Fruit fly (Drosophila melanogaster) whole organism, embryonic: ENCODE data around the gene alpha-Man-Ia.

Source experiments
- Abd-B ChIP-seq: fragments of 200-800 bp; sonication (Bioruptor generic); optimal IDR thresholded peaks from 2 replicates; lab custom pipeline; 2018; ENCODE audit warnings: missing biosample characterization, mild to moderate bottlenecking, missing genetic modification characterization, moderate library complexity
- Atf-2 ChIP-seq: fragments of 200-800 bp; sonication (Bioruptor generic); optimal IDR thresholded peaks from 2 replicates; lab custom pipeline; 2016; ENCODE audit warnings: missing biosample characterization, missing genetic modification characterization
- Bgb ChIP-seq: fragments of 200-800 bp; sonication (Bioruptor generic); IDR thresholded peaks from 2 replicates; pipeline ENCODE4 v1.3.6; 2022; ENCODE audit warnings: missing biosample characterization, missing genetic modification characterization; ENCODE audit not compliant: partially characterized antibody
- Blimp-1 ChIP-seq: fragments of 200-800 bp; sonication (Bioruptor generic); optimal IDR thresholded peaks from 3 replicates; lab custom pipeline; 2018; ENCODE audit warnings: missing biosample characterization, missing genetic modification characterization, mild to moderate bottlenecking, moderate library complexity, missing genetic modification reagents
- CG11695 ChIP-seq: fragments of 200-800 bp; sonication (Bioruptor generic); IDR thresholded peaks from 3 replicates; pipeline ENCODE4 v1.3.6; 2022; ENCODE audit warnings: missing biosample characterization, missing genetic modification characterization
- CG14667 ChIP-seq: fragments of 200-800 bp; sonication (Bioruptor generic); IDR thresholded peaks from 2 replicates; pipeline ENCODE4 v1.3.6; 2022; ENCODE audit warnings: missing biosample characterization, missing genetic modification characterization
- CG1529 ChIP-seq: fragments of 200-800 bp; sonication (Bioruptor generic); optimal IDR thresholded peaks from 3 replicates; lab custom pipeline; 2018; ENCODE audit warnings: missing biosample characterization, missing genetic modification characterization
- CG17359 ChIP-seq: fragments of 200-800 bp; sonication (Bioruptor generic); optimal IDR thresholded peaks from 3 replicates; lab custom pipeline; 2018; ENCODE audit warnings: missing biosample characterization, mild to moderate bottlenecking, missing genetic modification characterization, moderate library complexity
- CG2712 ChIP-seq: fragments of 200-800 bp; optimal IDR thresholded peaks from 3 replicates; lab custom pipeline; 2019; ENCODE audit warnings: missing biosample characterization, mild to moderate bottlenecking, missing genetic modification characterization, moderate library complexity
- CG3065 ChIP-seq: fragments of 200-800 bp; sonication (Bioruptor generic); optimal IDR thresholded peaks from 2 replicates; lab custom pipeline; 2016; ENCODE audit warnings: missing biosample characterization, missing genetic modification characterization
- CG32532 ChIP-seq: fragments of 200-800 bp; sonication (Bioruptor generic); IDR thresholded peaks from 2 replicates; pipeline ENCODE4 v1.3.6; 2022; ENCODE audit warnings: missing biosample characterization, missing genetic modification characterization
- CG34376 ChIP-seq: fragments of 200-800 bp; sonication (Bioruptor generic); optimal IDR thresholded peaks from 2 replicates; lab custom pipeline; 2018; ENCODE audit warnings: missing biosample characterization, mild to moderate bottlenecking, missing genetic modification characterization
- CG4328 ChIP-seq: fragments of 200-800 bp; sonication (Bioruptor generic); optimal IDR thresholded peaks from 3 replicates; lab custom pipeline; 2017; ENCODE audit warnings: missing biosample characterization, missing genetic modification reagents, missing genetic modification characterization
- CHES-1-like ChIP-seq: fragments of 200-800 bp; sonication (Bioruptor generic); optimal IDR thresholded peaks from 2 replicates; lab custom pipeline; 2016; ENCODE audit warnings: missing biosample characterization, missing genetic modification characterization
- Camta ChIP-seq: fragments of 200-800 bp; sonication (Bioruptor generic); optimal IDR thresholded peaks from 2 replicates; lab custom pipeline; 2016; ENCODE audit warnings: missing biosample characterization, missing genetic modification characterization
- Dek ChIP-seq: fragments of 200-800 bp; sonication (Bioruptor generic); optimal IDR thresholded peaks from 3 replicates; lab custom pipeline; 2019; ENCODE audit warnings: missing biosample characterization, mild to moderate bottlenecking, missing genetic modification characterization, moderate library complexity
- Dip3 ChIP-seq: fragments of 200-800 bp; sonication (Bioruptor generic); optimal IDR thresholded peaks from 3 replicates; lab custom pipeline; 2016; ENCODE audit warnings: missing biosample characterization, missing genetic modification characterization
- Ets97D ChIP-seq: fragments of 200-800 bp; sonication (Bioruptor generic); optimal IDR thresholded peaks from 3 replicates; lab custom pipeline; 2016; ENCODE audit warnings: missing biosample characterization, missing genetic modification characterization
- HLH4C ChIP-seq: fragments of 200-800 bp; sonication (Bioruptor generic); IDR thresholded peaks from 3 replicates; pipeline ENCODE4 v1.3.6; 2022; ENCODE audit warnings: missing biosample characterization, missing genetic modification characterization; ENCODE audit not compliant: partially characterized antibody
- HLHmδ ChIP-seq: fragments of 200-800 bp; sonication (Bioruptor generic); optimal IDR thresholded peaks from 2 replicates; lab custom pipeline; 2018; ENCODE audit warnings: missing biosample characterization, mild to moderate bottlenecking, missing genetic modification characterization, moderate library complexity
- Mes4 ChIP-seq: fragments of 200-800 bp; sonication (Bioruptor generic); optimal IDR thresholded peaks from 2 replicates; lab custom pipeline; 2016; ENCODE audit warnings: missing biosample characterization, missing genetic modification characterization
- NC2β ChIP-seq: fragments of 200-800 bp; sonication (Bioruptor generic); optimal IDR thresholded peaks from 2 replicates; lab custom pipeline; 2016; ENCODE audit warnings: missing biosample characterization, missing genetic modification characterization
- Nf-YA ChIP-seq: fragments of 200-800 bp; sonication (Bioruptor generic); IDR thresholded peaks from 2 replicates; pipeline ENCODE4 v1.3.6; 2022; ENCODE audit warnings: missing biosample characterization, missing genetic modification characterization
- Trl ChIP-seq, 3 experiments: fragments of >200 bp in 2 of 3; fragments of 200-800 bp in 1 of 3; sonication (Bioruptor generic) in 1 of 3; optimal IDR thresholded peaks; 2 replicates in 1 of 3; 3 replicates in 2 of 3; lab custom pipeline; 2016 to 2017; ENCODE audit warnings: missing biosample characterization in 1 of 3, missing genetic modification characterization in 1 of 3
- Usf ChIP-seq: fragments of 200-800 bp; sonication (Bioruptor generic); optimal IDR thresholded peaks from 2 replicates; lab custom pipeline; 2017; ENCODE audit warnings: missing genotype, missing biosample characterization, missing genetic modification characterization
- az2 ChIP-seq: fragments of 200-800 bp; sonication (Bioruptor generic); optimal IDR thresholded peaks from 3 replicates; lab custom pipeline; 2016; ENCODE audit warnings: missing biosample characterization, missing genetic modification characterization
- bowl ChIP-seq: fragments of 200-800 bp; sonication (Bioruptor generic); IDR thresholded peaks from 2 replicates; pipeline ENCODE4 v1.3.6; 2022; ENCODE audit warnings: missing biosample characterization, missing genetic modification characterization
- bsh ChIP-seq, 2 experiments: fragments of 200-800 bp; sonication (Bioruptor generic); optimal IDR thresholded peaks; 2 replicates each; lab custom pipeline; 2017 to 2018; ENCODE audit warnings: mild to moderate bottlenecking in 2 of 2, missing biosample characterization in 2 of 2, missing genetic modification characterization in 2 of 2, moderate library complexity in 1 of 2
- caup ChIP-seq: fragments of 200-800 bp; sonication (Bioruptor generic); optimal IDR thresholded peaks from 3 replicates; lab custom pipeline; 2017; ENCODE audit warnings: missing biosample characterization, mild to moderate bottlenecking, missing genetic modification characterization, moderate library complexity; ENCODE audit not compliant: severe bottlenecking
- ci ChIP-seq: fragments of 200-800 bp; sonication (Bioruptor generic); IDR thresholded peaks from 3 replicates; pipeline ENCODE4 v1.3.6; 2022; ENCODE audit warnings: missing biosample characterization, missing genetic modification characterization
- dati ChIP-seq: fragments of 200-800 bp; sonication (Bioruptor generic); IDR thresholded peaks from 2 replicates; pipeline ENCODE4 v1.3.6; 2022; ENCODE audit warnings: missing biosample characterization, missing genetic modification characterization
- dm ChIP-seq: fragments of 200-800 bp; sonication (Bioruptor generic); optimal IDR thresholded peaks from 3 replicates; lab custom pipeline; 2016; ENCODE audit warnings: missing biosample characterization, missing genetic modification characterization
- gcm ChIP-seq: fragments of 200-800 bp; sonication (Bioruptor generic); optimal IDR thresholded peaks from 2 replicates; lab custom pipeline; 2019; ENCODE audit warnings: missing biosample characterization, mild to moderate bottlenecking, missing genetic modification characterization, moderate library complexity
- nom ChIP-seq: fragments of 200-800 bp; sonication (Bioruptor generic); optimal IDR thresholded peaks from 2 replicates; lab custom pipeline; 2017; ENCODE audit warnings: missing biosample characterization, missing genetic modification characterization, mild to moderate bottlenecking, moderate library complexity, missing genetic modification reagents
- oc ChIP-seq: fragments of 200-800 bp; sonication (Bioruptor generic); optimal IDR thresholded peaks from 2 replicates; lab custom pipeline; 2018; ENCODE audit warnings: missing biosample characterization, mild to moderate bottlenecking, missing genetic modification characterization, moderate library complexity
- otp ChIP-seq: fragments of 200-800 bp; sonication (Bioruptor generic); IDR thresholded peaks from 3 replicates; pipeline ENCODE4, ENCODE4 v1.3.6; 2022; ENCODE audit warnings: missing biosample characterization, missing genetic modification characterization
- peb ChIP-seq: fragments of 200-800 bp; sonication (Bioruptor generic); IDR thresholded peaks from 2 replicates; pipeline ENCODE4 v1.3.6; 2022; ENCODE audit warnings: missing biosample characterization, missing genetic modification characterization
- pros ChIP-seq: fragments of 200-800 bp; sonication (Bioruptor generic); optimal IDR thresholded peaks from 3 replicates; lab custom pipeline; 2019; ENCODE audit warnings: missing biosample characterization, mild to moderate bottlenecking, missing genetic modification characterization, moderate library complexity
- psq ChIP-seq: fragments of 200-800 bp; sonication (Bioruptor generic); optimal IDR thresholded peaks from 2 replicates; lab custom pipeline; 2017; ENCODE audit warnings: missing biosample characterization, missing genetic modification characterization
- ro ChIP-seq: fragments of 200-800 bp; sonication (Bioruptor generic); IDR thresholded peaks from 2 replicates; pipeline ENCODE4 v1.3.6; 2022; ENCODE audit warnings: missing biosample characterization, missing genetic modification characterization
- sens-2 ChIP-seq: fragments of 200-800 bp; sonication (Bioruptor generic); IDR thresholded peaks from 2 replicates; pipeline ENCODE4 v1.3.6; 2022; ENCODE audit warnings: missing biosample characterization, missing genetic modification characterization
- sob ChIP-seq: fragments of 200-800 bp; sonication (Bioruptor generic); IDR thresholded peaks from 2 replicates; pipeline ENCODE4 v1.3.6; 2022; ENCODE audit warnings: missing biosample characterization, missing genetic modification characterization
- tll ChIP-seq, 2 experiments: fragments of 200-800 bp in 1 of 2; fragments of >200 bp in 1 of 2; sonication (Bioruptor generic) in 1 of 2; optimal IDR thresholded peaks; 2 replicates each; lab custom pipeline; 2017 to 2019; ENCODE audit warnings: missing biosample characterization in 2 of 2, missing genetic modification characterization in 2 of 2, mild to moderate bottlenecking in 1 of 2, moderate library complexity in 1 of 2
- vfl ChIP-seq: fragments of 200-800 bp; sonication (Bioruptor generic); optimal IDR thresholded peaks from 2 replicates; lab custom pipeline; 2016; ENCODE audit warnings: missing biosample characterization, missing genetic modification characterization
- vnd ChIP-seq: fragments of 200-800 bp; sonication (Bioruptor generic); IDR thresholded peaks from 3 replicates; pipeline ENCODE4 v1.3.6; 2022; ENCODE audit warnings: missing biosample characterization, missing genetic modification characterization; ENCODE audit not compliant: partially characterized antibody
- zen2 ChIP-seq: fragments of 200-800 bp; sonication (Bioruptor generic); IDR thresholded peaks from 3 replicates; pipeline ENCODE4 v1.3.6; 2022; ENCODE audit warnings: missing biosample characterization, missing genetic modification characterization; ENCODE audit not compliant: partially characterized antibody

Gene alpha-Man-Ia

DNA sequence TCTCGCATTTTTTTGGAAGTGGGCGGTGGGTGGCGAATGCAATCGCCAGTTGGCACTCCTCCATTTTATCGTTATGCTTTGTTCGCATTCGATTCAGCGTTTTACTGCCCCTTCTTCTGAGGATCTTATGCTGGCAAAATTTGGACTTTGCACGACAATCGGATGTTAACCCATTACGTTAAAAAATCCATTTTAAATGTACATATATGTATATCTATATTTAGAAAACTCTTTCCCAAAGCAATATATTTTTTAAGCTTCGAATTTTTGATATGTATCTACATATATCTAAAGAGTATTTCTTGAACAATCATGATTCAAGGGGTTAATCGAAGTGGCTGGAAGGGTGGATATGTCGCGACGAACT lies 59.8 kb downstream of the alpha-Man-Ia start:
- peak in 1 of 2 experiments; percentile 8 for TF ChIP-seq Trl (optimal IDR thresholded peaks at IDR 0.05; lab: Kevin White, UChicago)
- no peak for TF ChIP-seq Trl (GFP tag; optimal IDR thresholded peaks at IDR 0.05; lab: Kevin White, UChicago)
- TF ChIP-seq Bgb, result no peak
- no peak for TF ChIP-seq Blimp-1 (GFP tag; lab: Kevin White, UChicago)
- no peak for TF ChIP-seq CHES-1-like (GFP tag; lab: Kevin White, UChicago)
- TF ChIP-seq CG1529 (GFP tag; lab: Kevin White, UChicago), result no peak
- TF ChIP-seq bsh (GFP tag; optimal IDR thresholded peaks at IDR 0.05; lab: Kevin White, UChicago), result peak in 1 of 2 experiments; percentile 54
- TF ChIP-seq nom (GFP tag; lab: Kevin White, UChicago), result peak; percentile 94
- TF ChIP-seq sob (GFP tag; lab: Robert Waterston, UW), result no peak
- TF ChIP-seq, all 482 proteins: peak for 3

DNA sequence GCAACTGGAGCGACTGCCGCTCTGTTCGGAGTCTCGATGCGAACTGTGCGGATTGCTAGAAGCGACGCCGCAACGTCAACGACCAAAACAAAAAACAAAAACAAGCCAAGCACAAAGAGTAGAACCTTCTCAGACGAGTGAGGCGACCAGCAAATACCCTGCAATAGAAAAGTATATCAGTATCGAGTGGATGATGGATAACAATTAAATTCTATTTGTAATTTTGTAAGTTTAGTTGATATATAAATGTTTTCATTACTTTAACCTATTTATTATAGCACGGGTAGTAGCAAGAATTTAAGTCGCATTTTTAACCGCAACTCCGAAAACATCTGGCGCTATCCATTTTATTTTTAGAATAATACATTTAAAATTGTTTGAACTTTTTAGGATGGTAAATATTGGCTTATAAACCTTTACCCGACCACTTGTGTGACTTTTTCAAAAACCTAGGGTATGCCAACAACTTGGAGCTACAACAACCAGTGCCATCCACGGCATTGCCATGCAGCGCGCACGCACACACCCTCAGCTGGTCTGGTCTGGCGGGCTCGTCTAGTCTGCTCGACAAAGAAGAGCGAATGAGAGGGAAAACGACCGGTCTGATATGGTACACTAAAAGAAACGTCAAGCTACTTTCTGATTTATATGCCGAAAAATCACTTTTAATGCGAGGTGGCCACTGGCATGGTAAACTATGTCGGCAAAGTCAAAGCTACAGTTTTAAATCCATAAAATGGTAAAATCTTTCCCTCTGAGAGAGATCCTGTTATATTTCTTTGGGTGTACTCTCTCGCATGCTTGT lies 60.3 kb downstream of the alpha-Man-Ia start, which contains the start of gene CG12643:
Gene CG12643, minus strand, starts transcription at position 51 of the 805 bp plus-strand sequence.
- TF ChIP-seq tll (GFP tag; optimal IDR thresholded peaks at IDR 0.05; lab: Kevin White, UChicago), result no peak
- peak; percentile 84 for TF ChIP-seq Atf-2
- peak; percentile 50 for TF ChIP-seq Usf (GFP tag; lab: Kevin White, UChicago)
- peak; percentile 94 for TF ChIP-seq CG17359 (tag; lab: Kevin White, UChicago)
- TF ChIP-seq Ets97D, result peak; percentile 73
- TF ChIP-seq CG32532, result peak; percentile 90
- no peak for TF ChIP-seq zen2 (GFP tag; lab: Robert Waterston, UW)
- TF ChIP-seq Dek (tag; lab: Kevin White, UChicago), result peak; percentile 73
- TF ChIP-seq ci (GFP tag; lab: Robert Waterston, UW), result peak; percentile 98
- TF ChIP-seq psq (GFP tag; lab: Kevin White, UChicago), result peak; percentile 70
- no peak for TF ChIP-seq HLH4C (GFP tag; lab: Robert Waterston, UW)
- peak; percentile 91 for TF ChIP-seq az2
- peak; percentile 87 for TF ChIP-seq Mes4
- peak; percentile 83 for TF ChIP-seq CG34376 (GFP tag; lab: Kevin White, UChicago)
- peak; percentile 27 for TF ChIP-seq pros
- peak; percentile 80 for TF ChIP-seq caup (GFP tag; lab: Kevin White, UChicago)
- peak; percentile 75 for TF ChIP-seq vfl (GFP tag; lab: Kevin White, UChicago)
- TF ChIP-seq CG11695 (GFP tag; lab: Robert Waterston, UW), result peak; percentile 88
- TF ChIP-seq dati (GFP tag; lab: Robert Waterston, UW), result peak; percentile 96
- peak; percentile 89 for TF ChIP-seq oc (tag; lab: Kevin White, UChicago)
- TF ChIP-seq sob (GFP tag; lab: Robert Waterston, UW), result peak; percentile 93
- TF ChIP-seq gcm (GFP tag; lab: Kevin White, UChicago), result peak; percentile 73
- TF ChIP-seq CG14667, result peak; percentile 90
- peak; percentile 92 for TF ChIP-seq NC2β
- peak; percentile 70 for TF ChIP-seq bowl
- peak; percentile 75 for TF ChIP-seq CG2712
- peak; percentile 83 for TF ChIP-seq dm (GFP tag; lab: Kevin White, UChicago)
- TF ChIP-seq Camta (GFP tag; lab: Kevin White, UChicago), result peak; percentile 89
- TF ChIP-seq vnd (GFP tag; lab: Robert Waterston, UW), result no peak
- TF ChIP-seq HLHmδ, result no peak
- peak; percentile 81; the same call in 1 of the 2 replicates for TF ChIP-seq Nf-YA (GFP tag; lab: Robert Waterston, UW)
- TF ChIP-seq ro, result peak; percentile 75
- TF ChIP-seq otp (GFP tag; lab: Robert Waterston, UW), result peak; percentile 95
- TF ChIP-seq peb (GFP tag; lab: Robert Waterston, UW), result peak; percentile 79
- peak; percentile 92 for TF ChIP-seq sens-2 (GFP tag; lab: Robert Waterston, UW)
- TF ChIP-seq CG3065 (GFP tag; lab: Kevin White, UChicago), result peak; percentile 82
- TF ChIP-seq Abd-B, result peak; percentile 60
- TF ChIP-seq Dip3 (GFP tag; lab: Kevin White, UChicago), result peak; percentile 87
- TF ChIP-seq CG4328 (GFP tag; lab: Kevin White, UChicago), result peak; percentile 88
